Worm (Caenorhabditis elegans): Measurements from ENCODE around the gene M05D6.8.
A peak's percentile ranks its signal among the peaks of the same experiment; 100 is the strongest.

The M05D6.8 gene

ce11 chrII:8441519-8441918 is 29.5 kb downstream of the M05D6.8 start:
- peak; percentile 0 for TF ChIP-seq F16B12.6 (tag; optimal IDR thresholded peaks at IDR 0.05)
- TF ChIP-seq unc-62 (GFP tag; optimal IDR thresholded peaks at IDR 0.05) = no peak
- no peak for TF ChIP-seq efl-1 (optimal IDR thresholded peaks at IDR 0.05)
- TF ChIP-seq efl-1 (GFP tag; optimal IDR thresholded peaks at IDR 0.05 in 1 of 2) = peak in 1 of 2 experiments; percentile 91
- peak in 1 of 2 experiments; percentile 16 for TF ChIP-seq lsy-2 (tag; optimal IDR thresholded peaks at IDR 0.05)

- TF ChIP-seq nhr-28 (tag; optimal IDR thresholded peaks at IDR 0.05) (no peak), nhr-19 (GFP tag; conservative IDR thresholded peaks at IDR 0.05) (peak; percentile 37), unc-30 (tag; optimal IDR thresholded peaks at IDR 0.05) (no peak), C04F5.9 (tag; optimal IDR thresholded peaks at IDR 0.05) (no peak), tbx-2 (tag; optimal IDR thresholded peaks at IDR 0.05) (peak; percentile 30), lin-14 (GFP tag; optimal IDR thresholded peaks at IDR 0.05) (peak; percentile 71), F16B12.6 (tag; optimal IDR thresholded peaks at IDR 0.05) (no peak), mdl-1 (tag; optimal IDR thresholded peaks at IDR 0.05) (peak in 1 of 2 experiments; percentile 51), nhr-85 (tag) (peak; percentile 95), efl-1 (optimal IDR thresholded peaks at IDR 0.05) (no peak), efl-1 (GFP tag; optimal IDR thresholded peaks at IDR 0.05 in 1 of 2) (peak in 1 of 2 experiments; percentile 90), nhr-20 (tag; optimal IDR thresholded peaks at IDR 0.05) (peak; percentile 84), hlh-17 (GFP tag; optimal IDR thresholded peaks at IDR 0.05; ENCODE audit: borderline replicate concordance) (no peak), rnt-1 (tag; optimal IDR thresholded peaks at IDR 0.05) (peak; percentile 6), aly-2 (tag; optimal IDR thresholded peaks at IDR 0.05) (no peak), blmp-1 (tag; optimal IDR thresholded peaks at IDR 0.05) (peak; percentile 77), vab-15 (tag; optimal IDR thresholded peaks at IDR 0.05) (no peak), elt-3 (tag; optimal IDR thresholded peaks at IDR 0.05) (peak in 5 of 6 experiments; percentile 19 to 98 (median 87)), aha-1 (tag; optimal IDR thresholded peaks at IDR 0.05) (no peak), ceh-88 (GFP tag; IDR thresholded peaks at IDR 0.05) (no peak), fkh-4 (tag; optimal IDR thresholded peaks at IDR 0.05; ENCODE audit: borderline replicate concordance) (no peak), grh-1 (GFP tag; IDR thresholded peaks at IDR 0.05) (no peak), ets-5 (GFP tag; IDR thresholded peaks at IDR 0.05) (no peak), zip-4 (GFP tag; optimal IDR thresholded peaks at IDR 0.05) (no peak), nhr-47 (tag; optimal IDR thresholded peaks at IDR 0.05) (no peak), lin-15B (tag; optimal IDR thresholded peaks at IDR 0.05) (no peak), mep-1 (tag; optimal IDR thresholded peaks at IDR 0.05) (peak; percentile 5), unc-98 (GFP tag; IDR thresholded peaks at IDR 0.05) (no peak), ceh-82 (tag; optimal IDR thresholded peaks at IDR 0.05) (no peak), snu-23 (GFP tag; optimal IDR thresholded peaks at IDR 0.05) (peak; percentile 48), dpl-1 (GFP tag; optimal IDR thresholded peaks at IDR 0.05) (peak in 1 of 3 experiments; percentile 1), pax-3 (tag; optimal IDR thresholded peaks at IDR 0.05) (no peak), mab-9 (GFP tag; IDR thresholded peaks at IDR 0.05) (no peak), nhr-71 (tag; optimal IDR thresholded peaks at IDR 0.05) (peak; percentile 75), pqm-1 (tag; optimal IDR thresholded peaks at IDR 0.05) (no peak), sox-4 (tag; optimal IDR thresholded peaks at IDR 0.05) (no peak), pag-3 (tag; optimal IDR thresholded peaks at IDR 0.05; ENCODE audit: borderline replicate concordance, insufficient read depth) (no peak), hlh-4 (tag; optimal IDR thresholded peaks at IDR 0.05) (no peak), nhr-90 (tag; optimal IDR thresholded peaks at IDR 0.05; ENCODE audit: poor library complexity) (peak; percentile 52), nhr-12 (tag; optimal IDR thresholded peaks at IDR 0.05) (no peak)
These were observed 30.2 kb downstream of the M05D6.8 start for ce11 chrII:8440792-8441191.
